Fruit fly (Drosophila melanogaster) S2 (cell line): ENCODE measurements around the gene CG43355.

Experiments
- CG8478 ChIP-seq: fragments of >200 bp; optimal IDR thresholded peaks from 2 replicates; lab custom pipeline; 2018
- CTCF ChIP-seq, 2 experiments: fragments of >200 bp; optimal IDR thresholded peaks; 2 replicates each; lab custom pipeline; 2018

DNA sequence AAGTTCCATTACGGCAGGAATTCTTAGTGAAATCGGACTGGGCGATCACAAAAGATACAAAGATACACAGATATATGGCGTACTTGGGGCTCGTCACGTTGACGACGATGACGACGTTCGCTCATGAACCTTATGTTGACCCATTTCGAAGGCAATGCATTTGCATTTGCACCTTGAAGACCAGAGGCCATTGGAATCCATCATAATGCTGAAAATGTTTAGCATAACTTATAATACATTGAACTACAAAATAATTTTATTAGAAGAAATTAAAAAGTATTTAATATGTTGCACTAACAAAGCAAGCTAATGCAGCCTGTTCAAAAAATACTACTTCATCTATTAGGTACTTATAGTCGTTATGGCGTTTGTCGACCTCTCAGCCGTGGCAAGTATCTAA lies 47.0 kb downstream of the CG43355 start, which contains the start of gene CG34162:
- no peak for TF ChIP-seq CG8478 (lab: Kevin White, UChicago)
- TF ChIP-seq CTCF (optimal IDR thresholded peaks at IDR 0.05; lab: Kevin White, UChicago), result no peak
